Worm (Caenorhabditis elegans): ENCODE measurements around the gene cbp-3.

DNA sequence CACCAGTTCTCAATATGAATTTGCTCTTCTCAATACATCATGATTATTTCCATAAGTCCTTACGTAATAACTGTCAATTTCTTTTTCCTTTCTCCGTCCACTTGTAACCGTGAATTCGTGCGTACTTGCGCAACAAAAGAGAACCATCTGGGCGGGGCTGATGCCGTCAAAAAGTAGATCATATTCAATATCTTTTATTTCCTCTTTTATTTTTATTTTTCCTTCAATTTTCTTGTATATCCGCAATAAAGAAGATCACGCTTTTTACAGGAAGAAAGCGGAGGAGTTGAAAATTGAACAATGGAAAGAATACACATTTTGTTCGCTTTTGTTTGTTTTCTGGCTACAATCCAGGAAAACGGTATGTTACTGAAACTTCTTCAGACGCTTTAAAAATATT lies 20.9 kb upstream of the cbp-3 start, which contains the start of gene mam-7:
- TF ChIP-seq B0261.1 (tag; optimal IDR thresholded peaks at IDR 0.05): no peak
- TF ChIP-seq cebp-1 (GFP tag; IDR thresholded peaks at IDR 0.05): no peak
- TF ChIP-seq cebp-1 (tag; optimal IDR thresholded peaks at IDR 0.05): no peak
- no peak for TF ChIP-seq ama-1 (optimal IDR thresholded peaks at IDR 0.05)
- TF ChIP-seq ama-1 (GFP tag; optimal IDR thresholded peaks at IDR 0.05): no peak
- no peak for TF ChIP-seq ZK185.1 (tag; optimal IDR thresholded peaks at IDR 0.05; ENCODE audit: poor library complexity, severe bottlenecking)
- TF ChIP-seq ceh-91 (GFP tag; IDR thresholded peaks at IDR 0.05): no peak
- TF ChIP-seq ztf-6 (GFP tag; IDR thresholded peaks at IDR 0.05): no peak
- TF ChIP-seq F37B4.10 (GFP tag; IDR thresholded peaks at IDR 0.05): no peak
- TF ChIP-seq B0035.1 (tag; optimal IDR thresholded peaks at IDR 0.05): no peak
- no peak for TF ChIP-seq nhr-80 (tag; optimal IDR thresholded peaks at IDR 0.05)
- TF ChIP-seq snpc-4 (GFP tag; optimal IDR thresholded peaks at IDR 0.05): no peak
- no peak for TF ChIP-seq snpc-4 (tag; optimal IDR thresholded peaks at IDR 0.05)
